Fruit fly (Drosophila melanogaster) whole organism, adult: Measurements from ENCODE around the gene CG4455.

Source experiments
- CG11617 ChIP-seq: fragments of 200-800 bp; sonication (Bioruptor generic); optimal IDR thresholded peaks from 2 replicates; lab custom pipeline; 2017; ENCODE audit warnings: mild to moderate bottlenecking, missing biosample characterization, missing genetic modification reagents, missing genetic modification characterization
- CG12768 ChIP-seq: fragments of 200-800 bp; sonication (Bioruptor generic); optimal IDR thresholded peaks from 2 replicates; lab custom pipeline; 2017; ENCODE audit warnings: missing biosample characterization, missing genetic modification characterization, mild to moderate bottlenecking, moderate library complexity, missing genetic modification reagents
- CG1620 ChIP-seq: fragments of 200-800 bp; sonication (Bioruptor generic); optimal IDR thresholded peaks from 2 replicates; lab custom pipeline; 2016; ENCODE audit warnings: missing biosample characterization, missing genetic modification characterization
- CG33017 ChIP-seq: fragments of 200-800 bp; sonication (Bioruptor generic); optimal IDR thresholded peaks from 2 replicates; lab custom pipeline; 2018; ENCODE audit warnings: missing biosample characterization, mild to moderate bottlenecking, missing genetic modification characterization, moderate library complexity
- CG7045 ChIP-seq: fragments of 200-800 bp; sonication (Bioruptor generic); optimal IDR thresholded peaks from 2 replicates; lab custom pipeline; 2017; ENCODE audit warnings: missing biosample characterization, mild to moderate bottlenecking, missing genetic modification characterization
- CG7101 ChIP-seq: fragments of 200-800 bp; sonication (Bioruptor generic); optimal IDR thresholded peaks from 2 replicates; lab custom pipeline; 2018; ENCODE audit warnings: missing biosample characterization, mild to moderate bottlenecking, missing genetic modification characterization, moderate library complexity
- Clk ChIP-seq: fragments of 200-800 bp; sonication (Bioruptor generic); optimal IDR thresholded peaks from 2 replicates; lab custom pipeline; 2017; ENCODE audit warnings: missing biosample characterization, missing genetic modification characterization
- Hr96 ChIP-seq: fragments of 200-800 bp; sonication (Bioruptor generic); optimal IDR thresholded peaks from 2 replicates; lab custom pipeline; 2016; ENCODE audit warnings: missing biosample characterization, missing genetic modification characterization
- Mnt ChIP-seq: fragments of 200-800 bp; sonication (Bioruptor generic); optimal IDR thresholded peaks from 2 replicates; lab custom pipeline; 2016; ENCODE audit warnings: missing biosample characterization, mild to moderate bottlenecking, missing genetic modification characterization
- cic ChIP-seq: fragments of 200-800 bp; sonication (Bioruptor generic); optimal IDR thresholded peaks from 2 replicates; lab custom pipeline; 2017; ENCODE audit warnings: missing biosample characterization, mild to moderate bottlenecking, missing genetic modification characterization, moderate library complexity
- cnc ChIP-seq, 2 experiments: fragments of >200 bp; optimal IDR thresholded peaks; 2 replicates each; lab custom pipeline; 2017
- kay ChIP-seq: fragments of 200-800 bp; sonication (Bioruptor generic); peaks from one replicate; lab custom pipeline; 2016; ENCODE audit warnings: missing biosample characterization, missing genetic modification characterization, borderline replicate concordance
- pad ChIP-seq: fragments of 200-800 bp; sonication (Bioruptor generic); optimal IDR thresholded peaks from 3 replicates; lab custom pipeline; 2017; ENCODE audit warnings: missing biosample characterization, missing genetic modification characterization, mild to moderate bottlenecking, moderate library complexity, missing genetic modification reagents
- tj ChIP-seq: fragments of 200-800 bp; sonication (Bioruptor generic); optimal IDR thresholded peaks from 3 replicates; lab custom pipeline; 2017; ENCODE audit warnings: missing biosample characterization, mild to moderate bottlenecking, missing genetic modification characterization, moderate library complexity

- TF ChIP-seq cic: no peak
- no peak for TF ChIP-seq Mnt (GFP tag; lab: Kevin White, UChicago)
- no peak for TF ChIP-seq CG7045
- TF ChIP-seq CG33017 (tag; lab: Kevin White, UChicago): no peak
- no peak for TF ChIP-seq CG11617 (GFP tag; lab: Kevin White, UChicago)
- no peak for TF ChIP-seq Hr96 (GFP tag; lab: Kevin White, UChicago)
- no peak for TF ChIP-seq cnc (optimal IDR thresholded peaks at IDR 0.05; lab: Kevin White, UChicago)
- TF ChIP-seq CG1620 (GFP tag; lab: Kevin White, UChicago): no peak
- no peak for TF ChIP-seq Clk
- no peak for TF ChIP-seq CG7101 (tag; lab: Kevin White, UChicago)
- no peak for TF ChIP-seq kay (GFP tag; lab: Kevin White, UChicago)
- TF ChIP-seq CG12768 (GFP tag; lab: Kevin White, UChicago): no peak
- no peak for TF ChIP-seq tj (GFP tag; lab: Kevin White, UChicago)
- TF ChIP-seq pad (GFP tag; lab: Kevin White, UChicago): no peak
Measured at dm6 chr2L:16326892-16327291, 25.8 kb upstream of the CG4455 start, which contains the start of gene CG4278.
